Worm (Caenorhabditis elegans): ENCODE results near the gene C25E10.8.

- no peak for TF ChIP-seq hlh-15 (tag; optimal IDR thresholded peaks at IDR 0.05)
- no peak for TF ChIP-seq K09A11.1 (tag; optimal IDR thresholded peaks at IDR 0.05; ENCODE audit: insufficient read depth)
- TF ChIP-seq gmeb-2 (tag; optimal IDR thresholded peaks at IDR 0.05), result no peak
- no peak for TF ChIP-seq hlh-13 (GFP tag; optimal IDR thresholded peaks at IDR 0.05)
- TF ChIP-seq C38D4.7 (GFP tag; optimal IDR thresholded peaks at IDR 0.05), result no peak
- no peak for TF ChIP-seq ama-1 (optimal IDR thresholded peaks at IDR 0.05)
- TF ChIP-seq elt-2 (tag; optimal IDR thresholded peaks at IDR 0.05), result no peak
- TF ChIP-seq tbx-7 (tag; optimal IDR thresholded peaks at IDR 0.05), result no peak
- no peak for TF ChIP-seq sox-2 (GFP tag; IDR thresholded peaks at IDR 0.05)
- no peak for TF ChIP-seq ets-4 (tag; optimal IDR thresholded peaks at IDR 0.05)
These were observed 38.3 kb upstream of the C25E10.8 start, which contains the start of gene T27E4.1 for ce11 chrV:9092209-9092608.
